Fruit fly (Drosophila melanogaster) whole organism, embryonic: Measurements from ENCODE around the gene CG32073.

ENCODE experiments used
- Blimp-1 ChIP-seq: fragments of 200-800 bp; sonication (Bioruptor generic); optimal IDR thresholded peaks from 3 replicates; lab custom pipeline; 2018; ENCODE audit warnings: missing biosample characterization, missing genetic modification characterization, mild to moderate bottlenecking, moderate library complexity, missing genetic modification reagents
- C15 ChIP-seq: fragments of 200-800 bp; sonication (Bioruptor generic); IDR thresholded peaks from 3 replicates; pipeline ENCODE4 v1.3.6; 2022; ENCODE audit warnings: missing biosample characterization, missing genetic modification characterization
- CG10366 ChIP-seq: fragments of 200-800 bp; sonication (Bioruptor generic); IDR thresholded peaks from 2 replicates; pipeline ENCODE4 v1.3.6; 2022; ENCODE audit warnings: missing biosample characterization, missing genetic modification characterization
- CG11723 ChIP-seq: fragments of 200-800 bp; sonication (Bioruptor generic); optimal IDR thresholded peaks from 2 replicates; lab custom pipeline; 2017; ENCODE audit warnings: missing biosample characterization, mild to moderate bottlenecking, missing genetic modification characterization
- CG12942 ChIP-seq: fragments of 200-800 bp; sonication (Bioruptor generic); optimal IDR thresholded peaks from 3 replicates; lab custom pipeline; 2016; ENCODE audit warnings: missing biosample characterization, missing genetic modification characterization
- CG13296 ChIP-seq: fragments of 200-800 bp; sonication (Bioruptor generic); optimal IDR thresholded peaks from 3 replicates; lab custom pipeline; 2018; ENCODE audit warnings: missing biosample characterization, mild to moderate bottlenecking, missing genetic modification characterization
- CG14014 ChIP-seq: fragments of 200-800 bp; sonication (Bioruptor generic); IDR thresholded peaks from 2 replicates; pipeline ENCODE4 v1.3.6; 2022; ENCODE audit warnings: missing biosample characterization, missing genetic modification characterization
- CG14667 ChIP-seq: fragments of 200-800 bp; sonication (Bioruptor generic); IDR thresholded peaks from 2 replicates; pipeline ENCODE4 v1.3.6; 2022; ENCODE audit warnings: missing biosample characterization, missing genetic modification characterization
- CG15514 ChIP-seq: fragments of 200-800 bp; sonication (Bioruptor generic); optimal IDR thresholded peaks from 3 replicates; lab custom pipeline; 2017; ENCODE audit warnings: missing biosample characterization, missing genetic modification characterization, mild to moderate bottlenecking, moderate library complexity, missing genetic modification reagents
- CG1647 ChIP-seq: fragments of 200-800 bp; sonication (Bioruptor generic); optimal IDR thresholded peaks from 3 replicates; lab custom pipeline; 2016; ENCODE audit warnings: missing biosample characterization, missing genetic modification characterization
- CG16779 ChIP-seq: fragments of 200-800 bp; sonication (Bioruptor generic); IDR thresholded peaks from 2 replicates; pipeline ENCODE4 v1.3.6; 2022; ENCODE audit warnings: missing biosample characterization, missing genetic modification characterization
- CG17361 ChIP-seq: fragments of 200-800 bp; sonication (Bioruptor generic); IDR thresholded peaks from 3 replicates; pipeline ENCODE4 v1.3.6; 2022; ENCODE audit warnings: missing biosample characterization, missing genetic modification characterization
- CG17912 ChIP-seq: fragments of 200-800 bp; sonication (Bioruptor generic); optimal IDR thresholded peaks from 2 replicates; lab custom pipeline; 2018; ENCODE audit warnings: missing biosample characterization, mild to moderate bottlenecking, missing genetic modification characterization
- CG30431 ChIP-seq: fragments of 200-800 bp; sonication (Bioruptor generic); optimal IDR thresholded peaks from 2 replicates; lab custom pipeline; 2017; ENCODE audit warnings: missing biosample characterization, missing genetic modification characterization
- CG32767 ChIP-seq: fragments of 200-800 bp; sonication (Bioruptor generic); IDR thresholded peaks from 2 replicates; pipeline ENCODE4 v1.3.6; 2022; ENCODE audit warnings: missing biosample characterization, missing genetic modification characterization
- CG34376 ChIP-seq: fragments of 200-800 bp; sonication (Bioruptor generic); optimal IDR thresholded peaks from 2 replicates; lab custom pipeline; 2018; ENCODE audit warnings: missing biosample characterization, mild to moderate bottlenecking, missing genetic modification characterization
- CG4424 ChIP-seq: fragments of 200-800 bp; sonication (Bioruptor generic); optimal IDR thresholded peaks from 3 replicates; lab custom pipeline; 2016; ENCODE audit warnings: missing biosample characterization, missing genetic modification characterization
- CG6689 ChIP-seq: fragments of 200-800 bp; sonication (Bioruptor generic); IDR thresholded peaks from 2 replicates; pipeline ENCODE4 v1.3.6; 2022; ENCODE audit warnings: missing biosample characterization, missing genetic modification characterization
- CG6813 ChIP-seq: fragments of 200-800 bp; sonication (Bioruptor generic); optimal IDR thresholded peaks from 2 replicates; lab custom pipeline; 2017; ENCODE audit warnings: missing biosample characterization, missing genetic modification characterization, mild to moderate bottlenecking, moderate library complexity, missing genetic modification reagents
- CG7357 ChIP-seq: fragments of 200-800 bp; sonication (Bioruptor generic); IDR thresholded peaks from 3 replicates; pipeline ENCODE4 v1.3.6; 2022; ENCODE audit warnings: missing biosample characterization, missing genetic modification characterization
- CG7745 ChIP-seq: fragments of 200-800 bp; sonication (Bioruptor generic); optimal IDR thresholded peaks from 2 replicates; lab custom pipeline; 2018; ENCODE audit warnings: missing biosample characterization, mild to moderate bottlenecking, missing genetic modification characterization, moderate library complexity
- CG7987 ChIP-seq: fragments of 200-800 bp; sonication (Bioruptor generic); optimal IDR thresholded peaks from 2 replicates; lab custom pipeline; 2018; ENCODE audit warnings: missing biosample characterization, mild to moderate bottlenecking, missing genetic modification characterization, moderate library complexity
- CG9437 ChIP-seq: fragments of 200-800 bp; sonication (Bioruptor generic); optimal IDR thresholded peaks from 2 replicates; lab custom pipeline; 2018; ENCODE audit warnings: missing biosample characterization, mild to moderate bottlenecking, missing genetic modification characterization
- CG9876 ChIP-seq: fragments of 200-800 bp; sonication (Bioruptor generic); optimal IDR thresholded peaks from 2 replicates; lab custom pipeline; 2016; ENCODE audit warnings: missing biosample characterization, missing genetic modification characterization
- D19B ChIP-seq: fragments of 200-800 bp; sonication (Bioruptor generic); optimal IDR thresholded peaks from 2 replicates; lab custom pipeline; 2017; ENCODE audit warnings: missing biosample characterization, mild to moderate bottlenecking, missing genetic modification characterization
- Dfd ChIP-seq, 2 experiments: fragments of >200 bp; optimal IDR thresholded peaks; 2 replicates each; lab custom pipeline; 2017; ENCODE audit warnings: missing biosample characterization in 2 of 2, missing genetic modification characterization in 2 of 2
- Dip2 ChIP-seq: fragments of 200-800 bp; sonication (Bioruptor generic); IDR thresholded peaks from 2 replicates; pipeline ENCODE4 v1.3.6; 2022; ENCODE audit warnings: missing biosample characterization, missing genetic modification characterization
- Doc2 ChIP-seq: fragments of 200-800 bp; sonication (Bioruptor generic); IDR thresholded peaks from 2 replicates; pipeline ENCODE4 v1.3.6; 2022; ENCODE audit warnings: missing biosample characterization, missing genetic modification characterization
- E2f1 ChIP-seq: fragments of 200-800 bp; sonication (Bioruptor generic); IDR thresholded peaks from 2 replicates; pipeline ENCODE4 v1.3.6; 2022; ENCODE audit warnings: missing biosample characterization, missing genetic modification characterization
- MBD-R2 ChIP-seq: fragments of 200-800 bp; sonication (Bioruptor generic); IDR thresholded peaks from 2 replicates; pipeline ENCODE4 v1.3.6; 2022; ENCODE audit warnings: missing biosample characterization, missing genetic modification characterization
- NC2β ChIP-seq: fragments of 200-800 bp; sonication (Bioruptor generic); optimal IDR thresholded peaks from 2 replicates; lab custom pipeline; 2016; ENCODE audit warnings: missing biosample characterization, missing genetic modification characterization
- Nf-YA ChIP-seq: fragments of 200-800 bp; sonication (Bioruptor generic); IDR thresholded peaks from 2 replicates; pipeline ENCODE4 v1.3.6; 2022; ENCODE audit warnings: missing biosample characterization, missing genetic modification characterization
- Nf-YC ChIP-seq: fragments of 200-800 bp; optimal IDR thresholded peaks from 3 replicates; lab custom pipeline; 2019; ENCODE audit warnings: missing biosample characterization, mild to moderate bottlenecking, missing genetic modification characterization, moderate library complexity
- Six4 ChIP-seq: fragments of 200-800 bp; sonication (Bioruptor generic); optimal IDR thresholded peaks from 2 replicates; lab custom pipeline; 2016; ENCODE audit warnings: missing biosample characterization, missing genetic modification characterization
- TFAM ChIP-seq: fragments of 200-800 bp; sonication (Bioruptor generic); optimal IDR thresholded peaks from 2 replicates; lab custom pipeline; 2017; ENCODE audit warnings: missing biosample characterization, missing genetic modification characterization, inconsistent platforms
- ac ChIP-seq: fragments of 200-800 bp; sonication (Bioruptor generic); optimal IDR thresholded peaks from 3 replicates; lab custom pipeline; 2017; ENCODE audit warnings: missing biosample characterization, mild to moderate bottlenecking, missing genetic modification characterization
- ara ChIP-seq: fragments of 200-800 bp; sonication (Bioruptor generic); IDR thresholded peaks from 2 replicates; pipeline ENCODE4 v1.3.6; 2022; ENCODE audit warnings: missing biosample characterization, missing genetic modification characterization
- cato ChIP-seq: fragments of 200-800 bp; sonication (Bioruptor generic); optimal IDR thresholded peaks from 2 replicates; lab custom pipeline; 2016; ENCODE audit warnings: missing biosample characterization, missing genetic modification characterization, borderline replicate concordance
- caup ChIP-seq: fragments of 200-800 bp; sonication (Bioruptor generic); optimal IDR thresholded peaks from 3 replicates; lab custom pipeline; 2017; ENCODE audit warnings: missing biosample characterization, mild to moderate bottlenecking, missing genetic modification characterization, moderate library complexity; ENCODE audit not compliant: severe bottlenecking
- cg ChIP-seq: fragments of 200-800 bp; sonication (Bioruptor generic); optimal IDR thresholded peaks from 3 replicates; lab custom pipeline; 2019; ENCODE audit warnings: missing biosample characterization, mild to moderate bottlenecking, missing genetic modification characterization, moderate library complexity
- chif ChIP-seq, 2 experiments: fragments of 200-800 bp; sonication (Bioruptor generic); optimal IDR thresholded peaks; 3 replicates each; lab custom pipeline; 2016; ENCODE audit warnings: missing biosample characterization in 2 of 2, missing genetic modification characterization in 2 of 2
- corto ChIP-seq: fragments of 200-800 bp; sonication (Bioruptor generic); optimal IDR thresholded peaks from 2 replicates; lab custom pipeline; 2016; ENCODE audit warnings: missing biosample characterization, mild to moderate bottlenecking, missing genetic modification characterization, moderate library complexity
- cwo ChIP-seq: fragments of 200-800 bp; sonication (Bioruptor generic); optimal IDR thresholded peaks from 3 replicates; lab custom pipeline; 2017; ENCODE audit warnings: missing biosample characterization, missing genetic modification characterization, mild to moderate bottlenecking, moderate library complexity, missing genetic modification reagents
- danr ChIP-seq: fragments of 200-800 bp; sonication (Bioruptor generic); IDR thresholded peaks from 2 replicates; pipeline ENCODE4 v1.3.6; 2022; ENCODE audit warnings: missing biosample characterization, missing genetic modification characterization
- dmrt99B ChIP-seq: fragments of 200-800 bp; sonication (Bioruptor generic); optimal IDR thresholded peaks from 2 replicates; lab custom pipeline; 2018; ENCODE audit warnings: missing biosample characterization, mild to moderate bottlenecking, missing genetic modification characterization, moderate library complexity
- emc ChIP-seq: fragments of 200-800 bp; sonication (Bioruptor generic); optimal IDR thresholded peaks from 2 replicates; lab custom pipeline; 2016; ENCODE audit warnings: missing biosample characterization, missing genetic modification characterization
- fru ChIP-seq: fragments of >200 bp; optimal IDR thresholded peaks from 2 replicates; lab custom pipeline; 2017
- gro ChIP-seq: fragments of 200-800 bp; sonication (Bioruptor generic); optimal IDR thresholded peaks from 2 replicates; lab custom pipeline; 2016; ENCODE audit warnings: missing biosample characterization, missing genetic modification characterization
- ind ChIP-seq: fragments of 200-800 bp; sonication (Bioruptor generic); optimal IDR thresholded peaks from 3 replicates; lab custom pipeline; 2016; ENCODE audit warnings: missing biosample characterization, missing genetic modification characterization
- kah ChIP-seq: fragments of 200-800 bp; sonication (Bioruptor generic); optimal IDR thresholded peaks from 2 replicates; lab custom pipeline; 2018; ENCODE audit warnings: missing biosample characterization, mild to moderate bottlenecking, missing genetic modification characterization
- lbe ChIP-seq: fragments of 200-800 bp; sonication (Bioruptor generic); optimal IDR thresholded peaks from 2 replicates; lab custom pipeline; 2016; ENCODE audit warnings: missing biosample characterization, mild to moderate bottlenecking, missing genetic modification characterization
- oc ChIP-seq: fragments of 200-800 bp; sonication (Bioruptor generic); optimal IDR thresholded peaks from 2 replicates; lab custom pipeline; 2018; ENCODE audit warnings: missing biosample characterization, mild to moderate bottlenecking, missing genetic modification characterization, moderate library complexity
- sens ChIP-seq: fragments of 200-800 bp; sonication (Bioruptor generic); peaks from one replicate; lab custom pipeline; 2016; ENCODE audit warnings: missing biosample characterization, missing genetic modification characterization

The CG32073 gene

DNA sequence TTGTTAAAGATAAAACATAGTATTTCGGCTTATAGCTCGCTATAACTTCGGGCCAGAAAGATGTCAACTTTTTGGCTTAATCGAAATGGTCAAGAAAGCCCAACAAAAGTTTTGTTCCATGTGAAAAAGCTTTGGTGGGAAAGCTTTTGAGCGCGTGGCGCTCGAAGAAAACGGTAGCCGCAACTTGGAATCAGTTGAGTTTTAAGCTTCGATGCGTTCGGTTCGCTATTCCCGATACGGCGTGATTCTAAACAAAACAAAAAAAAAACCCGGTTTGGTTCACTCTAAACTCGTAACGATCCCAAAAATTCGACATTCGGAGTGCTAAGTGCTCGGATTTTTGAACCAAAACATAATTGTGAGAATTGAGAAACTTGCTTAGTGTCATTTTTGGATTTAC is 28.5 kb upstream of the CG32073 start, which contains the start of gene IRSp53 (continued):
- TF ChIP-seq cwo (GFP tag; lab: Kevin White, UChicago) (no peak), NC2β (GFP tag; lab: Kevin White, UChicago) (no peak), CG11723 (GFP tag; lab: Kevin White, UChicago) (no peak), oc (tag; lab: Kevin White, UChicago) (no peak), ara (no peak), dmrt99B (tag; lab: Kevin White, UChicago) (no peak), CG14667 (no peak), CG17361 (GFP tag; lab: Robert Waterston, UW) (no peak), danr (GFP tag; lab: Robert Waterston, UW) (no peak), kah (GFP tag; lab: Kevin White, UChicago) (no peak), CG10366 (no peak), chif (GFP tag; optimal IDR thresholded peaks at IDR 0.05; lab: Kevin White, UChicago) (no peak), CG4424 (GFP tag; lab: Kevin White, UChicago) (no peak), cato (no peak), CG17912 (GFP tag; lab: Kevin White, UChicago) (no peak), CG7987 (GFP tag; lab: Kevin White, UChicago) (peak; percentile 1), CG32767 (GFP tag; lab: Robert Waterston, UW) (no peak), ind (GFP tag; lab: Kevin White, UChicago) (no peak), CG9437 (GFP tag; lab: Kevin White, UChicago) (no peak), E2f1 (GFP tag; lab: Robert Waterston, UW) (no peak), gro (GFP tag; lab: Kevin White, UChicago) (peak; percentile 21), CG6689 (no peak), Dfd (GFP tag; optimal IDR thresholded peaks at IDR 0.05; lab: Kevin White, UChicago) (no peak), CG7745 (tag; lab: Kevin White, UChicago) (no peak), cg (GFP tag; lab: Kevin White, UChicago) (no peak), CG12942 (GFP tag; lab: Kevin White, UChicago) (no peak), C15 (no peak), sens (GFP tag; lab: Kevin White, UChicago) (peak; percentile 57), TFAM (GFP tag; lab: Kevin White, UChicago) (no peak), fru (lab: Kevin White, UChicago) (no peak), Blimp-1 (GFP tag; lab: Kevin White, UChicago) (no peak), lbe (GFP tag; lab: Kevin White, UChicago) (no peak), Dip2 (no peak), CG14014 (GFP tag; lab: Robert Waterston, UW) (no peak), CG13296 (GFP tag; lab: Kevin White, UChicago) (no peak), CG30431 (GFP tag; lab: Kevin White, UChicago) (no peak), emc (GFP tag; lab: Kevin White, UChicago) (no peak), Nf-YA (GFP tag; lab: Robert Waterston, UW) (no peak), CG1647 (GFP tag; lab: Kevin White, UChicago) (no peak), CG15514 (peak; percentile 61), MBD-R2 (GFP tag; lab: Robert Waterston, UW) (no peak), D19B (GFP tag; lab: Kevin White, UChicago) (no peak), ac (GFP tag; lab: Kevin White, UChicago) (no peak), CG34376 (GFP tag; lab: Kevin White, UChicago) (no peak), Nf-YC (tag; lab: Kevin White, UChicago) (no peak), corto (peak; percentile 0), Six4 (GFP tag; lab: Kevin White, UChicago) (no peak), Doc2 (GFP tag; lab: Robert Waterston, UW) (no peak), CG7357 (GFP tag; lab: Robert Waterston, UW) (no peak), caup (GFP tag; lab: Kevin White, UChicago) (peak; percentile 11), CG16779 (GFP tag; lab: Robert Waterston, UW) (no peak), CG9876 (GFP tag; lab: Kevin White, UChicago) (no peak), CG6813 (GFP tag; lab: Kevin White, UChicago) (no peak)
